Fruit fly (Drosophila melanogaster): ENCODE results near the gene Pfdn1.

The Pfdn1 gene

DNA sequence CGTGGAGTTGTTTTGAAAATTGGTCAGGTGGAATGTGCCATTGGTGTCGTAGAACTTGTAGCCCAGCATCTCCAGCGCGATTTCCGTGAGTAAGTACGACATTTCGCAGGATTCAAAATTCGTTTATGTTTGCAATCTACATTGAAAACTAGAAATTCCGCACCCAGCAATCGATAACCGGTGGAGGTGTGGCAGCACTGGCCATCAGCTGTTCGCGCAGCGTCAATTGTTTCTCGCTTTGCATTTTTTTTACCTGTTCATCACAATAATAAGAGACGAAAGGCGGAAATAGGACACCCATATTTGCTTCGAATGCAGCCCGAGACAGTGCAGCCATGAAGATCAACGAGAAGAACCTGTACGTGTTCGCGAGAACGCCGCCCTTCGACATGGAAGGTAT, 20.3 kb upstream of the Pfdn1 start, which contains the start of the genes CG34179 and slmo:
Gene CG34179 (minus strand): TSS at position 165 of the 400 bp plus-strand sequence.
Gene slmo (minus strand): TSS at position 165 of the 400 bp plus-strand sequence.
- TF ChIP-seq CG12605 (GFP tag; IDR thresholded peaks at IDR 0.05), result no peak
- no peak for TF ChIP-seq CG8159 (tag; optimal IDR thresholded peaks at IDR 0.05)

DNA sequence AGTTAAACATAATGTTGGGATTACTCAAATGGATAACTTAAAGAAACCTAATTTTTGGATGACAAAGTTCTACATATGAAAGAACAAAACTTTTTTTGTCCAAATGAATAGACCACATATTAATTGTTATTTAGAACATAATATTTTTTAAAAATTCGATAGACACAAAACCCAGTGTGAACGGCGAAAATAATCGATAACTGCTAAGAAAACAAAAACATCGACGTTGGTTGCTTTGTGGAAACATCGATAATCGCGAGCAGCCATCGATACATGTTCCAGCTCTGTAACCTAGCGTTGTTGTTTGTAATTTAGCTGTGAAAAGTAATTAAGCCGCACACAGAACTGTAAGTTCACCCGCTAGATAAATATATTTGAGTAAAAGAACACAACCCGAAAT, 18.3 kb upstream of the Pfdn1 start, which contains the start of gene CG9135:
Gene CG9135 (plus strand): TSS at position 226 of the 400 bp plus-strand sequence.
- peak; percentile 8; the same call in 1 of the 3 replicates for TF ChIP-seq CG4496 (GFP tag; IDR thresholded peaks at IDR 0.05)
- no peak for TF ChIP-seq rn (GFP tag; IDR thresholded peaks at IDR 0.05)
- no peak for TF ChIP-seq CG13204 (GFP tag; optimal IDR thresholded peaks at IDR 0.05)
- TF ChIP-seq Snoo (tag; optimal IDR thresholded peaks at IDR 0.05), result no peak
- no peak for TF ChIP-seq CG14655 (GFP tag; optimal IDR thresholded peaks at IDR 0.05)

DNA sequence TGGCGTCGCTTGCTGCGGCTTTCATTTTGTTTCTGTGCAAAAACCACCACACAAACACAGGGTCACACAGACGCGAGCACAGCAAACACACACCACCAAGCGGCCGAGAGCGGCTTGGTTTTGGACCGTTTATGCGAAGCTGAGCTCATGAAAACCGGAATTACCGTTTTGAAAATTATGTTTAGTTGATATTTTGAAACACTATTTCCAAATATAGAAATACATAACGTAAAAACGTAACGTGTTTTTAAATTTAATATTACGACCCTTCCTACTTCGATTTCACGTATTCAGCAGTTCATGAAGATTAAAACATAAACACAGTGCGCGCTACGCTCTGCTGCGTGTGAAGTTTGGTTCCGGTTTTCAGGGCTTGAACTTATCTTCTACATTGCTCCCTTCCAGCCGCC, 17.7 kb upstream of the Pfdn1 start:
- TF ChIP-seq D1 (tag; optimal IDR thresholded peaks at IDR 0.05) (no peak), Ets98B (GFP tag; IDR thresholded peaks at IDR 0.05) (peak; percentile 97), CG8159 (tag; optimal IDR thresholded peaks at IDR 0.05) (peak; percentile 94), rn (GFP tag; IDR thresholded peaks at IDR 0.05) (peak; percentile 65; the same call in 1 of the 2 replicates), Snoo (tag; optimal IDR thresholded peaks at IDR 0.05) (peak; percentile 96), EcR (GFP tag; optimal IDR thresholded peaks at IDR 0.05) (peak; percentile 72), fd96Ca (GFP tag; IDR thresholded peaks at IDR 0.05) (peak; percentile 94), Pif1B (GFP tag; optimal IDR thresholded peaks at IDR 0.05) (peak; percentile 96), gl (tag; optimal IDR thresholded peaks at IDR 0.05) (peak; percentile 93), CG32121 (GFP tag; IDR thresholded peaks at IDR 0.05) (peak; percentile 95), CG14655 (GFP tag; optimal IDR thresholded peaks at IDR 0.05) (peak; percentile 93), CG12605 (GFP tag; IDR thresholded peaks at IDR 0.05) (peak; percentile 97), CG10348 (GFP tag; IDR thresholded peaks at IDR 0.05) (no peak), CG34367 (tag; optimal IDR thresholded peaks at IDR 0.05) (peak; percentile 94), CG8301 (tag; optimal IDR thresholded peaks at IDR 0.05) (peak; percentile 97), CG13204 (GFP tag; optimal IDR thresholded peaks at IDR 0.05) (peak; percentile 93), Pif1A (GFP tag; optimal IDR thresholded peaks at IDR 0.05) (peak; percentile 98), CG4496 (GFP tag; IDR thresholded peaks at IDR 0.05) (peak; percentile 96), CG15710 (tag; optimal IDR thresholded peaks at IDR 0.05) (peak; percentile 94), CG17806 (tag; optimal IDR thresholded peaks at IDR 0.05) (peak; percentile 93), CG9948 (tag; optimal IDR thresholded peaks at IDR 0.05) (peak; percentile 90)

DNA sequence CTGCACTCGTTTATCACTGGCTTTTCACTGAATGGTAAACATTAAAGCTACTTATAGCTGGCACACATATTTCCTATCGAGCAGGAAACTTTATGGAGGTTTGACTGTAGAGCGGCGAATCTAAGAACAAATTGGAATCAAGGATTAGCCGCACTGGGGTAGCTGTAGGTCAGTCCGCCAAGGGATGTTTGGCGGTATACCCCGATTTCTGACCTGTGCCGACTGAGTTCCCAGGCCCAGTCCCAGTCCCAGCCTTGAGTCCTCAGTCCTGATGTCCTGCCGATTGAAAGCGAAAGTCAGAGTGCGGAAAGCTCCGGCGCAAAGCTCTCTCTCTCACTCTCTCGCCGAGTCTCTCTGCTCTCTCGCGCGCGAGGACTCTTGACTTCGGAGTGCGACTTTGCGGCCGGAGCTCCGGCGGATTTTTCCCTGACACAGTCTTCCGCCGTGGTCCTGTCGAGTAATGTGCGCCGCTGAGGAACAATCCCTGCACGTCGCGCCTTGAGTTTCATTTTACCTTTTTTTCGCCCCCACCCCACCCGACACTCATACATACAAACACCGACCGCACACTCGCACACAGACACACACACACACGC, 14.9 kb upstream of the Pfdn1 start, which contains the start of gene CG13995:
Gene CG13995 (plus strand): TSS at position 429 of the 596 bp plus-strand sequence.
- peak; percentile 19; the same call in 1 of the 2 replicates for TF ChIP-seq CG32121 (GFP tag; IDR thresholded peaks at IDR 0.05)
- 0 out of 3 replicates have a peak, but pooled peaks have one; percentile 42 for TF ChIP-seq CG4496 (GFP tag; IDR thresholded peaks at IDR 0.05)
- TF ChIP-seq CG14655 (GFP tag; optimal IDR thresholded peaks at IDR 0.05), result no peak
- TF ChIP-seq CG10348 (GFP tag; IDR thresholded peaks at IDR 0.05), result no peak
- no peak for TF ChIP-seq EcR (GFP tag; optimal IDR thresholded peaks at IDR 0.05)
- peak; percentile 9 for TF ChIP-seq CG13204 (GFP tag; optimal IDR thresholded peaks at IDR 0.05)
- no peak for TF ChIP-seq CG9948 (tag; optimal IDR thresholded peaks at IDR 0.05)
- TF ChIP-seq CG34367 (tag; optimal IDR thresholded peaks at IDR 0.05), result no peak
- peak; percentile 26 for TF ChIP-seq gl (tag; optimal IDR thresholded peaks at IDR 0.05)
- TF ChIP-seq Snoo (tag; optimal IDR thresholded peaks at IDR 0.05), result no peak
- no peak for TF ChIP-seq CG17806 (tag; optimal IDR thresholded peaks at IDR 0.05)
- TF ChIP-seq CG15710 (tag; optimal IDR thresholded peaks at IDR 0.05), result no peak
- no peak for TF ChIP-seq CG8159 (tag; optimal IDR thresholded peaks at IDR 0.05)
- TF ChIP-seq rn (GFP tag; IDR thresholded peaks at IDR 0.05), result no peak
- TF ChIP-seq fd96Ca (GFP tag; IDR thresholded peaks at IDR 0.05), result no peak
- TF ChIP-seq D1 (tag; optimal IDR thresholded peaks at IDR 0.05), result no peak
- no peak for TF ChIP-seq CG8301 (tag; optimal IDR thresholded peaks at IDR 0.05)
- no peak for TF ChIP-seq Pif1B (GFP tag; optimal IDR thresholded peaks at IDR 0.05)
- TF ChIP-seq CG12605 (GFP tag; IDR thresholded peaks at IDR 0.05), result 0 out of 2 replicates have a peak, but pooled peaks have one; percentile 11
- no peak for TF ChIP-seq Pif1A (GFP tag; optimal IDR thresholded peaks at IDR 0.05)
- TF ChIP-seq Ets98B (GFP tag; IDR thresholded peaks at IDR 0.05), result peak; percentile 28; the same call in 1 of the 2 replicates

DNA sequence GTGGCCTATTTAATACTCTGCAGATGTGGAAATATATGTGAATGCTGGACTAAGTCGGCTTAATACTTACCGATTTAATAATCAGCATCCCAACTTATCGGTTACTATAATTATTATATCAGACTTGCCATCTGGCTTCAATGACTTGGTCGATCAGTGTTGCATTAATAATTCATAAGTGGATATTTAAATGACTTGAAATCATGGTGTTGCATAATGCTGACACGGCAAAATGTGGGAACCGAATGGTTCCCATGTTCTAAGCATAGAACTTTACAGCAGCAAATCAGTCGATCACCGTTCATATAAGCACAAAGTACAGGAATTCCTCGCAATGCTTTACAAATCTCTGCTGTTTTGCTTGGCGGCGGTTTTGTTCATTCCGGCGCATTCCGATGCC, 8.7 kb upstream of the Pfdn1 start, which contains the start of gene CG34180:
Gene CG34180 (plus strand): TSS at position 301 of the 400 bp plus-strand sequence.
- TF ChIP-seq CG15710 (tag; optimal IDR thresholded peaks at IDR 0.05), result no peak
- no peak for TF ChIP-seq CG9948 (tag; optimal IDR thresholded peaks at IDR 0.05)

DNA sequence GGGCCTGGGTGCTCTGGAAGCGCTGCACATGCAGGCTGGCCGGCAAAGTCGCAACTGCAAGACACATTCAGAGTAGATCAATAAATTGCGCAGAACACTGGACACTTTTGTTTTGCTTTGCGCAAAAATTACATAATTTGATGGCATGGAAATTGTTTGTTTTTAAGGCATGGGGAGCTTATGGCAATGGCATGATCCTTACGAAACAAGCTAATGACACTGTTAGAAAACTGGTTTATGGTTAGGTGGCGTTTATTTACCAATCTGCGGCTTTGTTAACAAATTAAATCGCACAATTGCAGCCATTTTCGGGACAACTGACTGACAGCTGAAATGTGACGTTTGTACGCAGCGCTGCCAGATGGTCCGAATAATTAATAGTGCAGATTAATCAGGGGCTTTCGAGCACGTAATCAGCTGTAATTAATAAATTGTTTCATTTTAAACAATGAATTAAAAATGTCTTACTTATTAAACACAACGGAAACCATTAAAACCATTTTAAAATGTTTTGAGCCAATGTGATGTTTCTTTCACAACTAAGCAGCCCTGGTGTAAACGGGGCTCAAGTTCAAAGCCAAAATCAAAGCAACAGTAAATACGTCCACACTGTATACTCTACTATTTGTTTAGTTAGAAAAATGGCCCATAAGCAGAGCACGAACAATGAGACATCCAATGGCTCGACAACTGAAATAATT, 6.3 kb upstream of the Pfdn1 start, which contains the start of the genes ND-51 and CG13994:
Gene ND-51 (minus strand): TSS at position 376 of the 701 bp plus-strand sequence.
Gene CG13994 (plus strand): TSS at position 608 of the 701 bp plus-strand sequence.
- peak; percentile 79 for TF ChIP-seq Ets98B (GFP tag; IDR thresholded peaks at IDR 0.05)
- TF ChIP-seq CG32121 (GFP tag; IDR thresholded peaks at IDR 0.05), result peak; percentile 78
- TF ChIP-seq rn (GFP tag; IDR thresholded peaks at IDR 0.05), result peak; percentile 73
- TF ChIP-seq CG13204 (GFP tag; optimal IDR thresholded peaks at IDR 0.05), result no peak
- peak; percentile 69 for TF ChIP-seq Snoo (tag; optimal IDR thresholded peaks at IDR 0.05)
- no peak for TF ChIP-seq CG10348 (GFP tag; IDR thresholded peaks at IDR 0.05)
- no peak for TF ChIP-seq Pif1A (GFP tag; optimal IDR thresholded peaks at IDR 0.05)
- TF ChIP-seq CG4496 (GFP tag; IDR thresholded peaks at IDR 0.05), result peak; percentile 86
- peak; percentile 88 for TF ChIP-seq fd96Ca (GFP tag; IDR thresholded peaks at IDR 0.05)
- no peak for TF ChIP-seq Pif1B (GFP tag; optimal IDR thresholded peaks at IDR 0.05)
- TF ChIP-seq CG12605 (GFP tag; IDR thresholded peaks at IDR 0.05), result peak; percentile 46
- peak; percentile 45 for TF ChIP-seq CG34367 (tag; optimal IDR thresholded peaks at IDR 0.05)
- peak; percentile 61 for TF ChIP-seq CG15710 (tag; optimal IDR thresholded peaks at IDR 0.05)
- TF ChIP-seq EcR (GFP tag; optimal IDR thresholded peaks at IDR 0.05), result peak; percentile 29
- TF ChIP-seq D1 (tag; optimal IDR thresholded peaks at IDR 0.05), result no peak
- peak; percentile 74 for TF ChIP-seq CG8159 (tag; optimal IDR thresholded peaks at IDR 0.05)
- TF ChIP-seq CG17806 (tag; optimal IDR thresholded peaks at IDR 0.05), result peak; percentile 69
- TF ChIP-seq gl (tag; optimal IDR thresholded peaks at IDR 0.05), result peak; percentile 8
- TF ChIP-seq CG14655 (GFP tag; optimal IDR thresholded peaks at IDR 0.05), result no peak
- no peak for TF ChIP-seq CG8301 (tag; optimal IDR thresholded peaks at IDR 0.05)
- TF ChIP-seq CG9948 (tag; optimal IDR thresholded peaks at IDR 0.05), result peak; percentile 57

Data from whole organism, pupa.